Worm (Caenorhabditis elegans) whole organism, mixed stage, embryonic: Measurements from ENCODE around the gene lips-17.

Experiments
- cnd-1 ChIP-seq: fragments of 200-800 bp; sonication (Bioruptor generic); optimal IDR thresholded peaks from 2 replicates; lab custom pipeline; 2018; ENCODE audit warnings: mild to moderate bottlenecking, missing genetic modification characterization, missing compliant biosample characterization
- drap-1 ChIP-seq: fragments of 200-800 bp; sonication (Bioruptor generic); optimal IDR thresholded peaks from 3 replicates; lab custom pipeline; 2018; ENCODE audit warnings: mild to moderate bottlenecking, missing genetic modification characterization, missing compliant biosample characterization
- elt-1 ChIP-seq: sonication (generic microtip); optimal IDR thresholded peaks from 2 replicates; lab custom pipeline; 2017; ENCODE audit warnings: missing genetic modification characterization, mild to moderate bottlenecking, missing compliant biosample characterization, antibody characterized with exemption, moderate library complexity, borderline replicate concordance; ENCODE audit not compliant: insufficient read depth
- flh-1 ChIP-seq: fragments of 200-800 bp; sonication (Bioruptor generic); optimal IDR thresholded peaks from 2 replicates; lab custom pipeline; 2018; ENCODE audit warnings: mild to moderate bottlenecking, missing genetic modification characterization, moderate library complexity, missing compliant biosample characterization
- ztf-11 ChIP-seq: fragments of 150-350 bp; optimal IDR thresholded peaks from 2 replicates; lab custom pipeline; 2014; ENCODE audit warnings: missing biosample characterization, missing genetic modification characterization

DNA sequence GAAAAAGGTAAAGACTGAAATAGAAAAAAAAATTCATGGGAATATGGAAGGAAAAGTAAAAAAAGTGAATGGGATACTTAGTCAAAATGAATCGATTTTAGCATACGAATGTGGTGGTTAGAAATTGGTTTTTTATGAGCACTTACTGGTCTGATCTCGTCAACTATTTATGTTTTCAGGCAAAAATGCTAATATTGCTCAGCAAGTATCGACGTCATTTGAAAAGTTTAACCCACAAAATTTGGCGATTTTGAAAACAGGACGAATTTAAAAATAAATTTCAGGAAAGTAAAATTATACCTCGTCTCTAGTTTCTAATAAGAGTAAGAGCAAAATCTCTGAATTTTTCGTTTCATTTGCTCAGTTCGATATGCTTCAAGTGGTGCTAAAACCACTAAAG lies 35.2 kb downstream of the lips-17 start:
- TF ChIP-seq ztf-11 (tag; lab: Kevin White, UChicago) (no peak), elt-1 (tag; lab: Kevin White, UChicago) (no peak), drap-1 (GFP tag; lab: Kevin White, UChicago) (no peak), flh-1 (GFP tag; lab: Kevin White, UChicago) (no peak), cnd-1 (no peak)
